Worm (Caenorhabditis elegans): Measurements from ENCODE around the gene Y94H6A.5.

The Y94H6A.5 gene

DNA sequence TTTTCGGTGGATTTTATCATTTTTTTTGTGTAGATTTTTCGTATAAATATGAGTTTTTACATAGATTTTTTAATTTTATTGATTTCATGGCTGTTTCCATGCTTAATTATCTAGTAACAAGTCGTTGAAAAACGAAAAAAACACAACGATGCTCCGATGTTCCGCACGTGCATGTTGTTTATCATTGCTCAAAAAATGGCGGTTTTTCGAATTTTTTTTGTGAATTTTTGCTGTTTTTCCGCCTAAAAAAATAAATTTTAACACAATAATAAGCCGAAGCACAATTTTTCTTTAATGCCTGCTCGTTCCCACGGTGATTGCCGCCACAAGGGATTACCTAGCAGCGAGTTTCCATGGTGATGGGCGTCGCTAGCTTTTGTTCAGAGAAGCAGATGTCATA, 61.7 kb downstream of the Y94H6A.5 start:
- TF ChIP-seq hlh-11 (tag; optimal IDR thresholded peaks at IDR 0.05) (no peak), gei-8 (GFP tag; optimal IDR thresholded peaks at IDR 0.05) (no peak), zip-11 (GFP tag; IDR thresholded peaks at IDR 0.05) (no peak), dpl-1 (GFP tag; optimal IDR thresholded peaks at IDR 0.05) (peak; percentile 8), lin-38 (GFP tag; IDR thresholded peaks at IDR 0.05) (peak; percentile 40), Y48G9A.11 (GFP tag; IDR thresholded peaks at IDR 0.05) (peak; percentile 90), ceh-28 (tag; optimal IDR thresholded peaks at IDR 0.05) (no peak), unc-62 (GFP tag; optimal IDR thresholded peaks at IDR 0.05 in 1 of 2) (no peak), unc-62 (tag; optimal IDR thresholded peaks at IDR 0.05) (no peak), snpc-1.2 (GFP tag; IDR thresholded peaks at IDR 0.05) (no peak), aha-1 (tag) (peak; percentile 77), mes-2 (tag; optimal IDR thresholded peaks at IDR 0.05; ENCODE audit: poor library complexity, severe bottlenecking) (peak; percentile 2), Y75B8A.6 (GFP tag; IDR thresholded peaks at IDR 0.05) (no peak), ama-1 (optimal IDR thresholded peaks at IDR 0.05) (peak; percentile 23)

DNA sequence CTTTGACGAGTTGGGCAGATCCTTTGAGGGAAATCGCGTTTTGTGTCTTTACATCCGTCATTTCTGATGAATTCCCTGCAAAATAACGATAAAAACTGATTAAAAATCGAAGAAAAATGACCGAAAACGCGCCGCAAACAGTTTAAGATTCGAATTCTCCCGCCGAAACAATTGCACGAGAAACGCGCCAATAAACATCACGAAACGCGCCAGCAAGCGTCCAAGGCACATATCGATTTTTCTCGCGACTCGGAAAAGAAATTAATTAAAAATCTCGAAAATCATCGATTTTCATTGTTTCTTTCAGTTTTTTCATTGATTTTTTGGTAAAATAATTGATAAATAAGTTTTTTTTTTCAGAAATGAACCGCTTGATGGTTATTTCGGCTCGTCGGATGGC, 62.8 kb downstream of the Y94H6A.5 start, which contains the start of the genes mdf-2 and nduv-3:
Gene mdf-2 (minus strand): TSS at position 176 of the 400 bp plus-strand sequence.
Gene nduv-3 (plus strand): TSS at position 361 of the 400 bp plus-strand sequence.
- TF ChIP-seq madf-5 (GFP tag; IDR thresholded peaks at IDR 0.05), result no peak
- TF ChIP-seq zfp-3 (GFP tag; conservative IDR thresholded peaks at IDR 0.05), result no peak
- no peak for TF ChIP-seq pqm-1 (tag; optimal IDR thresholded peaks at IDR 0.05)
- TF ChIP-seq set-16 (GFP tag; IDR thresholded peaks at IDR 0.05), result no peak
- TF ChIP-seq nhr-48 (tag; optimal IDR thresholded peaks at IDR 0.05), result no peak
- TF ChIP-seq hmg-1.1 (GFP tag; IDR thresholded peaks at IDR 0.05), result peak; percentile 61; the same call in 1 of the 2 replicates
- no peak for TF ChIP-seq ztf-11 (tag; optimal IDR thresholded peaks at IDR 0.05)
- TF ChIP-seq dpl-1 (GFP tag; optimal IDR thresholded peaks at IDR 0.05), result peak; percentile 92
- no peak for TF ChIP-seq skn-1 (tag; optimal IDR thresholded peaks at IDR 0.05)
- TF ChIP-seq Y105C5A.15 (GFP tag; IDR thresholded peaks at IDR 0.05), result no peak
- TF ChIP-seq nhr-102 (tag; optimal IDR thresholded peaks at IDR 0.05), result peak; percentile 42
- TF ChIP-seq ztf-7 (tag; optimal IDR thresholded peaks at IDR 0.05), result peak; percentile 38
- peak; percentile 27 for TF ChIP-seq duxl-1 (tag; optimal IDR thresholded peaks at IDR 0.05; ENCODE audit: poor library complexity)
- no peak for TF ChIP-seq zip-2 (tag; optimal IDR thresholded peaks at IDR 0.05)
- no peak for TF ChIP-seq nhr-237 (tag; optimal IDR thresholded peaks at IDR 0.05)
- peak; percentile 72 for TF ChIP-seq aha-1 (tag)
- no peak for TF ChIP-seq daf-16 (GFP tag; optimal IDR thresholded peaks at IDR 0.05)
- peak; percentile 33 for TF ChIP-seq daf-16 (tag; optimal IDR thresholded peaks at IDR 0.05)
- TF ChIP-seq sdz-12 (GFP tag; optimal IDR thresholded peaks at IDR 0.05), result no peak
- 0 out of 2 replicates have a peak, but pooled peaks have one; percentile 46 for TF ChIP-seq nhr-42 (GFP tag; IDR thresholded peaks at IDR 0.05)
- no peak for TF ChIP-seq ceh-32 (tag; optimal IDR thresholded peaks at IDR 0.05; ENCODE audit: poor library complexity)
- TF ChIP-seq ceh-62 (tag; optimal IDR thresholded peaks at IDR 0.05), result no peak
- no peak for TF ChIP-seq cey-2 (tag; optimal IDR thresholded peaks at IDR 0.05; ENCODE audit: borderline replicate concordance, insufficient read depth)
- TF ChIP-seq unc-130 (GFP tag; optimal IDR thresholded peaks at IDR 0.05), result no peak
- no peak for TF ChIP-seq nhr-28 (tag; optimal IDR thresholded peaks at IDR 0.05)
- peak in 1 of 2 experiments; percentile 91 for TF ChIP-seq lsy-2 (tag; optimal IDR thresholded peaks at IDR 0.05)
- TF ChIP-seq fos-1 (tag; optimal IDR thresholded peaks at IDR 0.05), result no peak
- no peak for TF ChIP-seq mdl-1 (tag; optimal IDR thresholded peaks at IDR 0.05)
- TF ChIP-seq D1046.2 (GFP tag; IDR thresholded peaks at IDR 0.05), result no peak
- no peak for TF ChIP-seq dmd-8 (GFP tag; IDR thresholded peaks at IDR 0.05)
- TF ChIP-seq lin-13 (GFP tag; optimal IDR thresholded peaks at IDR 0.05), result peak; percentile 74
- TF ChIP-seq ces-1 (GFP tag; optimal IDR thresholded peaks at IDR 0.05), result no peak
- no peak for TF ChIP-seq ZK337.2 (GFP tag; IDR thresholded peaks at IDR 0.05)
- TF ChIP-seq dmd-6 (GFP tag; IDR thresholded peaks at IDR 0.05), result peak; percentile 35
- TF ChIP-seq jun-1 (tag; optimal IDR thresholded peaks at IDR 0.05), result peak; percentile 38
- TF ChIP-seq T20F7.1 (GFP tag; optimal IDR thresholded peaks at IDR 0.05), result peak; percentile 76
- peak; percentile 63 for TF ChIP-seq T26A8.4 (GFP tag; IDR thresholded peaks at IDR 0.05)
- TF ChIP-seq zfp-2 (tag; optimal IDR thresholded peaks at IDR 0.05), result no peak
- TF ChIP-seq R02D3.7 (tag; optimal IDR thresholded peaks at IDR 0.05), result no peak
- no peak for TF ChIP-seq nhr-77 (tag; optimal IDR thresholded peaks at IDR 0.05)
- no peak for TF ChIP-seq Y75B8A.6 (GFP tag; IDR thresholded peaks at IDR 0.05)

Measured in whole organism, L4 larva.